Fruit fly (Drosophila melanogaster) whole organism, embryonic: ENCODE results near the gene cana.

Experiments
- Aef1 ChIP-seq: fragments of 200-800 bp; sonication (Bioruptor generic); IDR thresholded peaks from 3 replicates; pipeline ENCODE4 v1.3.6; 2022; ENCODE audit warnings: missing biosample characterization, missing genetic modification characterization
- Awh ChIP-seq: fragments of 200-800 bp; sonication (Bioruptor generic); IDR thresholded peaks from 2 replicates; pipeline ENCODE4, ENCODE4 v1.3.6; 2022; ENCODE audit warnings: missing biosample characterization, missing genetic modification characterization
- CG11456 ChIP-seq: fragments of 200-800 bp; sonication (Bioruptor generic); IDR thresholded peaks from 3 replicates; pipeline ENCODE4 v1.3.6; 2022; ENCODE audit warnings: missing biosample characterization, missing genetic modification characterization
- CG14965 ChIP-seq: fragments of 200-800 bp; sonication (Bioruptor generic); optimal IDR thresholded peaks from 2 replicates; lab custom pipeline; 2016; ENCODE audit warnings: missing biosample characterization, missing genetic modification characterization, borderline replicate concordance
- CG15479 ChIP-seq: fragments of 200-800 bp; sonication (Bioruptor generic); optimal IDR thresholded peaks from 3 replicates; lab custom pipeline; 2019; ENCODE audit warnings: missing biosample characterization, mild to moderate bottlenecking, missing genetic modification characterization, moderate library complexity
- CG2129 ChIP-seq: fragments of 200-800 bp; sonication (Bioruptor generic); IDR thresholded peaks from 2 replicates; pipeline ENCODE4 v1.3.6; 2022; ENCODE audit warnings: missing biosample characterization, missing genetic modification characterization; ENCODE audit not compliant: partially characterized antibody
- CG30431 ChIP-seq: fragments of 200-800 bp; sonication (Bioruptor generic); optimal IDR thresholded peaks from 2 replicates; lab custom pipeline; 2017; ENCODE audit warnings: missing biosample characterization, missing genetic modification characterization
- CG3065 ChIP-seq: fragments of 200-800 bp; sonication (Bioruptor generic); optimal IDR thresholded peaks from 2 replicates; lab custom pipeline; 2016; ENCODE audit warnings: missing biosample characterization, missing genetic modification characterization
- CG3726 ChIP-seq: fragments of 200-800 bp; sonication (Bioruptor generic); IDR thresholded peaks from 3 replicates; pipeline ENCODE4, ENCODE4 v1.3.6; 2022; ENCODE audit warnings: missing biosample characterization, missing genetic modification characterization
- CG4404 ChIP-seq: fragments of 200-800 bp; sonication (Bioruptor generic); IDR thresholded peaks from 2 replicates; pipeline ENCODE4 v1.3.6; 2022; ENCODE audit warnings: missing biosample characterization, missing genetic modification characterization
- CG4617 ChIP-seq: fragments of 200-800 bp; sonication (Bioruptor generic); optimal IDR thresholded peaks from 3 replicates; lab custom pipeline; 2016; ENCODE audit warnings: missing biosample characterization, missing genetic modification characterization, borderline replicate concordance
- CG7786 ChIP-seq: fragments of 200-800 bp; sonication (Bioruptor generic); optimal IDR thresholded peaks from 2 replicates; lab custom pipeline; 2016; ENCODE audit warnings: missing biosample characterization, missing genetic modification characterization
- CG7963 ChIP-seq: fragments of 200-800 bp; sonication (Bioruptor generic); IDR thresholded peaks from 3 replicates; pipeline ENCODE4 v1.3.6; 2022; ENCODE audit warnings: missing biosample characterization, missing genetic modification characterization; ENCODE audit not compliant: partially characterized antibody
- CkIIα-i1 ChIP-seq: fragments of 200-800 bp; sonication (Bioruptor generic); IDR thresholded peaks from 2 replicates; pipeline ENCODE4 v1.3.6; 2022; ENCODE audit warnings: missing biosample characterization, missing genetic modification characterization
- Dip3 ChIP-seq: fragments of 200-800 bp; sonication (Bioruptor generic); optimal IDR thresholded peaks from 3 replicates; lab custom pipeline; 2016; ENCODE audit warnings: missing biosample characterization, missing genetic modification characterization
- E2f2 ChIP-seq: fragments of 200-800 bp; sonication (Bioruptor generic); IDR thresholded peaks from 2 replicates; pipeline ENCODE4 v1.3.6; 2022; ENCODE audit warnings: missing biosample characterization, missing genetic modification characterization
- Fer2 ChIP-seq: fragments of 200-800 bp; sonication (Bioruptor generic); optimal IDR thresholded peaks from 2 replicates; lab custom pipeline; 2018; ENCODE audit warnings: missing biosample characterization, mild to moderate bottlenecking, missing genetic modification characterization, moderate library complexity
- Hey ChIP-seq: fragments of 200-800 bp; sonication (Bioruptor generic); optimal IDR thresholded peaks from 3 replicates; lab custom pipeline; 2018; ENCODE audit warnings: missing biosample characterization, mild to moderate bottlenecking, missing genetic modification characterization
- Hr39 ChIP-seq: fragments of >200 bp; optimal IDR thresholded peaks from 2 replicates; lab custom pipeline; 2017
- Mes4 ChIP-seq: fragments of 200-800 bp; sonication (Bioruptor generic); optimal IDR thresholded peaks from 2 replicates; lab custom pipeline; 2016; ENCODE audit warnings: missing biosample characterization, missing genetic modification characterization
- Mrtf ChIP-seq: fragments of 200-800 bp; sonication (Bioruptor generic); IDR thresholded peaks from 3 replicates; pipeline ENCODE4 v1.3.6; 2022; ENCODE audit warnings: missing biosample characterization, missing genetic modification characterization
- Myb ChIP-seq: fragments of 200-800 bp; sonication (Bioruptor generic); optimal IDR thresholded peaks from 2 replicates; lab custom pipeline; 2016; ENCODE audit warnings: missing biosample characterization, missing genetic modification characterization
- NFAT ChIP-seq: fragments of 200-800 bp; sonication (Bioruptor generic); IDR thresholded peaks from 2 replicates; pipeline ENCODE4 v1.3.6; 2022; ENCODE audit warnings: missing biosample characterization, missing genetic modification characterization
- Nf-YA ChIP-seq: fragments of 200-800 bp; sonication (Bioruptor generic); IDR thresholded peaks from 2 replicates; pipeline ENCODE4 v1.3.6; 2022; ENCODE audit warnings: missing biosample characterization, missing genetic modification characterization
- Nf-YC ChIP-seq: fragments of 200-800 bp; optimal IDR thresholded peaks from 3 replicates; lab custom pipeline; 2019; ENCODE audit warnings: missing biosample characterization, mild to moderate bottlenecking, missing genetic modification characterization, moderate library complexity
- YL-1 ChIP-seq: fragments of 200-800 bp; sonication (Bioruptor generic); optimal IDR thresholded peaks from 3 replicates; lab custom pipeline; 2017; ENCODE audit warnings: missing biosample characterization, mild to moderate bottlenecking, missing genetic modification characterization
- ato ChIP-seq: fragments of 200-800 bp; sonication (Bioruptor generic); IDR thresholded peaks from 2 replicates; pipeline ENCODE4 v1.3.6; 2022; ENCODE audit warnings: missing biosample characterization, missing genetic modification characterization; ENCODE audit not compliant: partially characterized antibody
- dysf ChIP-seq: fragments of 200-800 bp; sonication (Bioruptor generic); IDR thresholded peaks from 3 replicates; pipeline ENCODE4 v1.3.6; 2022; ENCODE audit warnings: missing biosample characterization, missing genetic modification characterization
- exex ChIP-seq: fragments of 200-800 bp; sonication (Bioruptor generic); optimal IDR thresholded peaks from 4 replicates; lab custom pipeline; 2018; ENCODE audit warnings: missing biosample characterization, mild to moderate bottlenecking, missing genetic modification characterization, moderate library complexity
- fd3F ChIP-seq: fragments of 200-800 bp; sonication (Bioruptor generic); optimal IDR thresholded peaks from 2 replicates; lab custom pipeline; 2018; ENCODE audit warnings: missing biosample characterization, mild to moderate bottlenecking, missing genetic modification characterization, moderate library complexity
- gfzf ChIP-seq: fragments of 200-800 bp; sonication (Bioruptor generic); optimal IDR thresholded peaks from 2 replicates; lab custom pipeline; 2016; ENCODE audit warnings: missing biosample characterization, mild to moderate bottlenecking, missing genetic modification characterization, moderate library complexity
- gsb ChIP-seq: fragments of 200-800 bp; sonication (Bioruptor generic); IDR thresholded peaks from 2 replicates; pipeline ENCODE4 v1.3.6; 2022; ENCODE audit warnings: missing biosample characterization, missing genetic modification characterization
- kay ChIP-seq: fragments of 200-800 bp; sonication (Bioruptor generic); optimal IDR thresholded peaks from 2 replicates; lab custom pipeline; 2016; ENCODE audit warnings: missing biosample characterization, missing genetic modification characterization
- knrl ChIP-seq: fragments of 200-800 bp; sonication (Bioruptor generic); IDR thresholded peaks from 3 replicates; pipeline ENCODE4 v1.3.6; 2022; ENCODE audit warnings: missing biosample characterization, missing genetic modification characterization; ENCODE audit not compliant: partially characterized antibody
- lilli ChIP-seq: fragments of 200-800 bp; sonication (Bioruptor generic); optimal IDR thresholded peaks from 3 replicates; lab custom pipeline; 2016; ENCODE audit warnings: missing biosample characterization, missing genetic modification characterization
- luna ChIP-seq: fragments of 200-800 bp; sonication (Bioruptor generic); optimal IDR thresholded peaks from 2 replicates; lab custom pipeline; 2016; ENCODE audit warnings: missing biosample characterization, missing genetic modification characterization
- mam ChIP-seq: fragments of 200-800 bp; sonication (Bioruptor generic); optimal IDR thresholded peaks from 3 replicates; lab custom pipeline; 2016; ENCODE audit warnings: missing biosample characterization, missing genetic modification characterization
- nerfin-2 ChIP-seq: fragments of 200-800 bp; sonication (Bioruptor generic); IDR thresholded peaks from 2 replicates; pipeline ENCODE4 v1.3.6; 2022; ENCODE audit warnings: missing biosample characterization, missing genetic modification characterization; ENCODE audit not compliant: partially characterized antibody
- oc ChIP-seq: fragments of 200-800 bp; sonication (Bioruptor generic); optimal IDR thresholded peaks from 2 replicates; lab custom pipeline; 2018; ENCODE audit warnings: missing biosample characterization, mild to moderate bottlenecking, missing genetic modification characterization, moderate library complexity
- onecut ChIP-seq: fragments of 200-800 bp; sonication (Bioruptor generic); IDR thresholded peaks from 2 replicates; pipeline ENCODE4 v1.3.6; 2022; ENCODE audit warnings: missing biosample characterization, missing genetic modification characterization
- stc ChIP-seq: fragments of 200-800 bp; sonication (Bioruptor generic); IDR thresholded peaks from 2 replicates; pipeline ENCODE4 v1.3.6; 2022; ENCODE audit warnings: missing biosample characterization, missing genetic modification characterization
- tup ChIP-seq: fragments of 200-800 bp; sonication (Bioruptor generic); optimal IDR thresholded peaks from 2 replicates; lab custom pipeline; 2016; ENCODE audit warnings: missing biosample characterization, mild to moderate bottlenecking, missing genetic modification characterization, moderate library complexity
- zen2 ChIP-seq: fragments of 200-800 bp; sonication (Bioruptor generic); IDR thresholded peaks from 3 replicates; pipeline ENCODE4 v1.3.6; 2022; ENCODE audit warnings: missing biosample characterization, missing genetic modification characterization; ENCODE audit not compliant: partially characterized antibody

cana gene

DNA sequence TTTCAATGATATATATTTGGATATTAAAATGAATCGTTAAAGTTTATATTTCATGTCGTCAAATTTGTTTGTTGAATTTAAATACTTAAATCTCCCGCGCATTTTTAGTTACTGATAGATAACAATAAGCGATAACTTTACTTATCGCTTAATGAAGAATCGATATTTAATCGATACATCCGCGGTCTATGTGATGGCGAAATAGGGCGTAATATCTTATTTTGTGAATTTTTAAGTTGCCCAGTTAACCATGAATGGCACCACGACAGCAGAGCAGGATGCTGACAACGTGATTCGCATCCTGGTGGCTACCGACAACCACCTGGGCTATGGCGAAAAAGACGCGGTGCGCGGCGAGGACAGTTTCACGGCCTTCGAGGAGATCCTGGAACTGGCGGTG is 12.3 kb downstream of the cana start, which contains the start of gene mre11 (continued):
- TF ChIP-seq CG7963 (GFP tag; lab: Robert Waterston, UW) (peak; percentile 89), Aef1 (no peak), CG7786 (GFP tag; lab: Kevin White, UChicago) (no peak), CG4404 (GFP tag; lab: Robert Waterston, UW) (no peak), tup (GFP tag; lab: Kevin White, UChicago) (no peak), Mes4 (GFP tag; lab: Kevin White, UChicago) (no peak), knrl (GFP tag; lab: Robert Waterston, UW) (peak; percentile 60; the same call in 2 of the 3 replicates), E2f2 (peak; percentile 92), gsb (GFP tag; lab: Robert Waterston, UW) (no peak), CG11456 (GFP tag; lab: Robert Waterston, UW) (no peak), CG4617 (peak; percentile 22), dysf (GFP tag; lab: Robert Waterston, UW) (no peak), Fer2 (tag; lab: Kevin White, UChicago) (no peak), CG14965 (GFP tag; lab: Kevin White, UChicago) (no peak), YL-1 (GFP tag; lab: Kevin White, UChicago) (peak; percentile 60), zen2 (GFP tag; lab: Robert Waterston, UW) (peak; percentile 96), stc (GFP tag; lab: Robert Waterston, UW) (no peak), Dip3 (GFP tag; lab: Kevin White, UChicago) (no peak), Hr39 (lab: Kevin White, UChicago) (no peak), NFAT (GFP tag; lab: Robert Waterston, UW) (no peak), CG15479 (GFP tag; lab: Kevin White, UChicago) (no peak)

DNA sequence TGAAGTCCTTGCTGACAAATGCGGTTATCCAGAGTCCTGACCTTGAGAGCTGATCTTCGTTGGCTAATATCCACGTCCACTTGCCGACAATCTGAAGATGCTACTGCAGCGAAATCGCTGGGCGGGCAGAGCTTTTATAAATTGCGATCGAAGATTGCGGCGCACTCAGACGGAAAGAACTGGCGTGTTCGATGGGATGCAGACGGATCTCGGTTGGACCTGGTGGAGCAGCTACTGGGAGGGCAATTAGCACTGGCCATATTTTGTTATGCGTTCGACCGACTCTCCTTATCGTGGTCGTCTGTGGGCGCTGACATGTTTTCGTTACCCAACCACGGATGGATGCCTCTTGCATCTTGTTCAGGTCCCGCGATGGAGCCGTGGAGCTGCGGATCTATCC is 16.0 kb downstream of the cana start, which contains the start of gene Osi21:
Gene Osi21, minus strand, starts transcription at position 101 of the 400 bp plus-strand sequence.
- TF ChIP-seq CG2129 (GFP tag; lab: Robert Waterston, UW) (no peak), Myb (GFP tag; lab: Kevin White, UChicago) (no peak), CG3065 (GFP tag; lab: Kevin White, UChicago) (no peak), lilli (no peak), onecut (no peak), CG3726 (GFP tag; lab: Robert Waterston, UW) (no peak), Awh (GFP tag; lab: Robert Waterston, UW) (no peak), Aef1 (no peak), gfzf (GFP tag; lab: Kevin White, UChicago) (no peak), fd3F (GFP tag; lab: Kevin White, UChicago) (no peak), mam (no peak), Nf-YA (GFP tag; lab: Robert Waterston, UW) (no peak), CG30431 (GFP tag; lab: Kevin White, UChicago) (no peak), Nf-YC (no peak), CkIIα-i1 (GFP tag; lab: Robert Waterston, UW) (no peak), exex (tag; lab: Kevin White, UChicago) (no peak), kay (GFP tag; lab: Kevin White, UChicago) (no peak), luna (GFP tag; lab: Kevin White, UChicago) (no peak), ato (GFP tag; lab: Robert Waterston, UW) (no peak)

DNA sequence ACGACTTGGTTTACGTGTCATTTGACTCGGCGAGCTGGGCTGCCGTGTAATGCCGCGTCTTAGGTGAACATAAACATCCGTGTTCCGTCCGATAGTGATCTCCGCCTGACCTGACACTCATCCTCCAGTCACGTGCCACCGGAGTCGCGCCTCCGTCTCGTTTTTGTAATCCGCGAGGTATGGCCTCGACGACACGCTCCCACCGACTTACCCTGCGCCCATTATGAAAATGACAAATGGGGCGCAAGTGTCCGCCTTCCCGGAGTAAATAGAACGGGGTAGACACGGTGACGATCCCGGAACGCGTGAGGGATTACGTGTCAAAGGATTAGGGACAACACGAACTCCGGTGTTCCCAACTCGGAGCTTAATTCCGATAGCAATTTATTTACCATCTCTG is 26.2 kb downstream of the cana start:
- TF ChIP-seq nerfin-2 (GFP tag; lab: Robert Waterston, UW) = no peak
- TF ChIP-seq Hey = peak; percentile 91
- TF ChIP-seq oc = peak; percentile 51
- no peak for TF ChIP-seq Mrtf (GFP tag; lab: Robert Waterston, UW)
